Fruit fly (Drosophila melanogaster): ENCODE measurements around the gene Msp300.

Gene Msp300

DNA sequence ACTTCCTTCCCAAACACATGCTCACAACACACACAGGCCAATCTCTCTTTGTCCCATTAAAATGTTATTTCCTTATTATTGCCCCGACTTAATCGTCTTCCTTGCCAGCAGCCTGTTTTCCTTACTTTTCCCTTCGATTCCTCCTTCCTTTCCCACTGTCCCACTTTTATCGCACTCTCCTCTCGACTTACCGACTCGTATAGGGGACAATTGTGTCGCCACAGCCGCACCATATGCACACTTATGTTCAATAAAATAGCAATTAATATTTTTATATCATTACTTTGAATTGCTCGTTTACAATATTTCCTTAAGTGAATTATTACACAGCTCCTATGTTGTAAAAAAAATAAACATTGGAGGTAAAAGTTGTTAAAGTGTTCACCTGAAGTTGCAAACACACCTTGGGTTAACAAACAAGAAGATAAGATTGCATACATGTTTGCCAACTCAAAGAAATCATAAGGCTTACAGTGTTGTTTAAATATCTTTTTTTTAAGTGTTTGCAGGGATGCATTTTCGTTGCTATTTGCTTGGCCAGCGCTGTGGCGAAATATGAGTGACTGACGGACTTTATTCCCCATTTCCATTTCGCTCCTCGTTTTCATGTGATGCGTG is 13.7 kb upstream of the Msp300 start (continued):
- TF ChIP-seq CG10147 (GFP tag; optimal IDR thresholded peaks at IDR 0.05) (peak; percentile 77), ase (GFP tag; IDR thresholded peaks at IDR 0.05) (0 out of 3 replicates have a peak, but pooled peaks have one; percentile 41), h (optimal IDR thresholded peaks at IDR 0.05) (no peak), CHES-1-like (GFP tag; optimal IDR thresholded peaks at IDR 0.05) (peak; percentile 39), CG32772 (GFP tag; IDR thresholded peaks at IDR 0.05) (0 out of 2 replicates have a peak, but pooled peaks have one; percentile 30), disco-r (GFP tag; optimal IDR thresholded peaks at IDR 0.05) (peak; percentile 23), Mes4 (GFP tag; optimal IDR thresholded peaks at IDR 0.05) (peak; percentile 74), CG17328 (GFP tag; IDR thresholded peaks at IDR 0.05) (peak; percentile 63), Hr51 (GFP tag; optimal IDR thresholded peaks at IDR 0.05) (peak; percentile 51 to 89), tgo (GFP tag; IDR thresholded peaks at IDR 0.05) (peak; percentile 39; the same call in 1 of the 3 replicates), CG17802 (tag; optimal IDR thresholded peaks at IDR 0.05) (peak; percentile 34), slp2 (GFP tag; optimal IDR thresholded peaks at IDR 0.05) (no peak), prd (optimal IDR thresholded peaks at IDR 0.05) (no peak), prd (GFP tag; IDR thresholded peaks at IDR 0.05) (peak; percentile 65), dm (GFP tag; optimal IDR thresholded peaks at IDR 0.05) (peak; percentile 21), dysf (GFP tag; IDR thresholded peaks at IDR 0.05) (peak; percentile 65), CG2712 (tag; optimal IDR thresholded peaks at IDR 0.05) (peak; percentile 83), CG14014 (GFP tag; IDR thresholded peaks at IDR 0.05) (peak; percentile 64), mld (GFP tag; IDR thresholded peaks at IDR 0.05; ENCODE audit: partially characterized antibody) (no peak), CG11560 (tag; IDR thresholded peaks at IDR 0.05) (no peak), Med (GFP tag) (peak; percentile 93), CG3065 (GFP tag; optimal IDR thresholded peaks at IDR 0.05) (no peak), Ada2b (GFP tag; IDR thresholded peaks at IDR 0.05) (peak; percentile 54), CG1792 (GFP tag; optimal IDR thresholded peaks at IDR 0.05) (peak; percentile 29), CG31388 (GFP tag; optimal IDR thresholded peaks at IDR 0.05) (peak; percentile 29), CG6854 (GFP tag; optimal IDR thresholded peaks at IDR 0.05) (peak; percentile 79), Usf (GFP tag; optimal IDR thresholded peaks at IDR 0.05) (peak; percentile 39), CG4617 (GFP tag; optimal IDR thresholded peaks at IDR 0.05; ENCODE audit: borderline replicate concordance) (peak; percentile 49), Oaz (GFP tag; IDR thresholded peaks at IDR 0.05) (no peak), Ets65A (GFP tag) (peak; percentile 96), CG12769 (tag; optimal IDR thresholded peaks at IDR 0.05) (peak; percentile 60), ems (GFP tag; optimal IDR thresholded peaks at IDR 0.05) (peak; percentile 63), Neu2 (GFP tag; optimal IDR thresholded peaks at IDR 0.05; ENCODE audit: borderline replicate concordance) (no peak), Doc2 (GFP tag; IDR thresholded peaks at IDR 0.05) (no peak), CG10565 (GFP tag; optimal IDR thresholded peaks at IDR 0.05) (peak; percentile 23), CG10462 (GFP tag; optimal IDR thresholded peaks at IDR 0.05) (peak; percentile 41), Hey (tag; optimal IDR thresholded peaks at IDR 0.05) (no peak), HLH3B (GFP tag; IDR thresholded peaks at IDR 0.05) (peak; percentile 53), grau (tag; optimal IDR thresholded peaks at IDR 0.05) (peak; percentile 84), corto (GFP tag; optimal IDR thresholded peaks at IDR 0.05) (peak; percentile 54), cas (GFP tag; IDR thresholded peaks at IDR 0.05) (no peak), CG31365 (tag; optimal IDR thresholded peaks at IDR 0.05) (peak; percentile 49), pum (GFP tag; optimal IDR thresholded peaks at IDR 0.05) (peak; percentile 55), ap (GFP tag; IDR thresholded peaks at IDR 0.05) (no peak), kah (GFP tag; optimal IDR thresholded peaks at IDR 0.05) (peak; percentile 68), bigmax (GFP tag; optimal IDR thresholded peaks at IDR 0.05) (no peak), CG4820 (GFP tag; optimal IDR thresholded peaks at IDR 0.05) (peak; percentile 56), CG18011 (GFP tag; optimal IDR thresholded peaks at IDR 0.05) (peak; percentile 19), tio (GFP tag; optimal IDR thresholded peaks at IDR 0.05) (peak; percentile 87), CG8924 (tag; optimal IDR thresholded peaks at IDR 0.05) (peak; percentile 86), NFAT (GFP tag; IDR thresholded peaks at IDR 0.05) (no peak)

All from whole organism, embryonic.